Fruit fly (Drosophila melanogaster) whole organism, embryonic: ENCODE results near the gene CG11454.

Source experiments
- BEAF-32 ChIP-seq: fragments of 200-800 bp; sonication (Bioruptor generic); optimal IDR thresholded peaks from 3 replicates; lab custom pipeline; 2017; ENCODE audit warnings: missing biosample characterization, missing genetic modification characterization, mild to moderate bottlenecking, moderate library complexity, missing genetic modification reagents
- Bgb ChIP-seq: fragments of 200-800 bp; sonication (Bioruptor generic); IDR thresholded peaks from 2 replicates; pipeline ENCODE4 v1.3.6; 2022; ENCODE audit warnings: missing biosample characterization, missing genetic modification characterization; ENCODE audit not compliant: partially characterized antibody
- CG12219 ChIP-seq: fragments of 200-800 bp; sonication (Bioruptor generic); optimal IDR thresholded peaks from 3 replicates; lab custom pipeline; 2018; ENCODE audit warnings: missing biosample characterization, mild to moderate bottlenecking, missing genetic modification characterization
- CG13287 ChIP-seq: fragments of 200-800 bp; sonication (Bioruptor generic); IDR thresholded peaks from 2 replicates; pipeline ENCODE4 v1.3.6; 2022; ENCODE audit warnings: missing biosample characterization, missing genetic modification characterization; ENCODE audit not compliant: partially characterized antibody
- CG15514 ChIP-seq: fragments of 200-800 bp; sonication (Bioruptor generic); optimal IDR thresholded peaks from 3 replicates; lab custom pipeline; 2017; ENCODE audit warnings: missing biosample characterization, missing genetic modification characterization, mild to moderate bottlenecking, moderate library complexity, missing genetic modification reagents
- CG1603 ChIP-seq: fragments of 200-800 bp; sonication (Bioruptor generic); optimal IDR thresholded peaks from 2 replicates; lab custom pipeline; 2019; ENCODE audit warnings: missing biosample characterization, mild to moderate bottlenecking, missing genetic modification characterization, moderate library complexity
- CG2116 ChIP-seq: fragments of 200-800 bp; sonication (Bioruptor generic); optimal IDR thresholded peaks from 3 replicates; lab custom pipeline; 2018; ENCODE audit warnings: missing biosample characterization, mild to moderate bottlenecking, missing genetic modification characterization
- CG4617 ChIP-seq: fragments of 200-800 bp; sonication (Bioruptor generic); optimal IDR thresholded peaks from 3 replicates; lab custom pipeline; 2016; ENCODE audit warnings: missing biosample characterization, missing genetic modification characterization, borderline replicate concordance
- CG6272 ChIP-seq: fragments of 200-800 bp; sonication (Bioruptor generic); IDR thresholded peaks from 2 replicates; pipeline ENCODE4 v1.3.6; 2022; ENCODE audit warnings: missing biosample characterization, missing genetic modification characterization
- CG6683 ChIP-seq: fragments of 200-800 bp; sonication (Bioruptor generic); optimal IDR thresholded peaks from 2 replicates; lab custom pipeline; 2017; ENCODE audit warnings: missing biosample characterization, mild to moderate bottlenecking, missing genetic modification characterization, missing genetic modification reagents
- CG6791 ChIP-seq: fragments of 200-800 bp; sonication (Bioruptor generic); IDR thresholded peaks from 3 replicates; pipeline ENCODE4 v1.3.6; 2022; ENCODE audit warnings: missing biosample characterization, missing genetic modification characterization; ENCODE audit not compliant: partially characterized antibody
- CG6813 ChIP-seq: fragments of 200-800 bp; sonication (Bioruptor generic); optimal IDR thresholded peaks from 2 replicates; lab custom pipeline; 2017; ENCODE audit warnings: missing biosample characterization, missing genetic modification characterization, mild to moderate bottlenecking, moderate library complexity, missing genetic modification reagents
- Dll ChIP-seq: fragments of 200-800 bp; sonication (Bioruptor generic); IDR thresholded peaks from 4 replicates; pipeline ENCODE4 v1.3.6; 2022; ENCODE audit warnings: missing biosample characterization, missing genetic modification characterization; ENCODE audit not compliant: partially characterized antibody
- Dp ChIP-seq: fragments of 200-800 bp; sonication (Bioruptor generic); optimal IDR thresholded peaks from 2 replicates; lab custom pipeline; 2018; ENCODE audit warnings: missing biosample characterization, mild to moderate bottlenecking, missing genetic modification characterization, moderate library complexity
- Dref ChIP-seq: fragments of 200-800 bp; sonication (Bioruptor generic); IDR thresholded peaks from 2 replicates; pipeline ENCODE4 v1.3.6; 2022; ENCODE audit warnings: missing biosample characterization, missing genetic modification characterization
- E2f2 ChIP-seq: fragments of 200-800 bp; sonication (Bioruptor generic); IDR thresholded peaks from 2 replicates; pipeline ENCODE4 v1.3.6; 2022; ENCODE audit warnings: missing biosample characterization, missing genetic modification characterization
- Ets97D ChIP-seq: fragments of 200-800 bp; sonication (Bioruptor generic); optimal IDR thresholded peaks from 3 replicates; lab custom pipeline; 2016; ENCODE audit warnings: missing biosample characterization, missing genetic modification characterization
- MBD-R2 ChIP-seq: fragments of 200-800 bp; sonication (Bioruptor generic); IDR thresholded peaks from 2 replicates; pipeline ENCODE4 v1.3.6; 2022; ENCODE audit warnings: missing biosample characterization, missing genetic modification characterization
- MESR4 ChIP-seq: fragments of 200-800 bp; sonication (Bioruptor generic); optimal IDR thresholded peaks from 2 replicates; lab custom pipeline; 2018; ENCODE audit warnings: missing biosample characterization, mild to moderate bottlenecking, missing genetic modification characterization, moderate library complexity
- Scr ChIP-seq: fragments of 200-800 bp; sonication (Bioruptor generic); IDR thresholded peaks from 2 replicates; pipeline ENCODE4 v1.3.6; 2022; ENCODE audit warnings: missing biosample characterization, missing genetic modification characterization; ENCODE audit not compliant: partially characterized antibody
- Sry-δ ChIP-seq: fragments of 200-800 bp; sonication (Bioruptor generic); optimal IDR thresholded peaks from 2 replicates; lab custom pipeline; 2016; ENCODE audit warnings: missing biosample characterization, missing genetic modification characterization
- Vsx1 ChIP-seq: fragments of 200-800 bp; sonication (Bioruptor generic); optimal IDR thresholded peaks from 2 replicates; lab custom pipeline; 2017; ENCODE audit warnings: missing biosample characterization, mild to moderate bottlenecking, missing genetic modification characterization, missing genetic modification reagents
- crp ChIP-seq, 2 experiments: fragments of 200-800 bp; sonication (Bioruptor generic); optimal IDR thresholded peaks; 2 replicates in 1 of 2; 3 replicates in 1 of 2; lab custom pipeline; 2017; ENCODE audit warnings: missing biosample characterization in 2 of 2, missing genetic modification characterization in 2 of 2, mild to moderate bottlenecking in 1 of 2, moderate library complexity in 1 of 2
- cwo ChIP-seq: fragments of 200-800 bp; sonication (Bioruptor generic); optimal IDR thresholded peaks from 3 replicates; lab custom pipeline; 2017; ENCODE audit warnings: missing biosample characterization, missing genetic modification characterization, mild to moderate bottlenecking, moderate library complexity, missing genetic modification reagents
- en ChIP-seq: fragments of 200-800 bp; sonication (Bioruptor generic); optimal IDR thresholded peaks from 2 replicates; lab custom pipeline; 2016; ENCODE audit warnings: missing biosample characterization, missing genetic modification characterization
- fru ChIP-seq: fragments of >200 bp; optimal IDR thresholded peaks from 2 replicates; lab custom pipeline; 2017
- grau ChIP-seq: fragments of 200-800 bp; optimal IDR thresholded peaks from 3 replicates; lab custom pipeline; 2019; ENCODE audit warnings: missing biosample characterization, mild to moderate bottlenecking, missing genetic modification characterization, moderate library complexity
- luna ChIP-seq: fragments of 200-800 bp; sonication (Bioruptor generic); optimal IDR thresholded peaks from 2 replicates; lab custom pipeline; 2016; ENCODE audit warnings: missing biosample characterization, missing genetic modification characterization
- nerfin-2 ChIP-seq: fragments of 200-800 bp; sonication (Bioruptor generic); IDR thresholded peaks from 2 replicates; pipeline ENCODE4 v1.3.6; 2022; ENCODE audit warnings: missing biosample characterization, missing genetic modification characterization; ENCODE audit not compliant: partially characterized antibody
- onecut ChIP-seq: fragments of 200-800 bp; sonication (Bioruptor generic); IDR thresholded peaks from 2 replicates; pipeline ENCODE4 v1.3.6; 2022; ENCODE audit warnings: missing biosample characterization, missing genetic modification characterization
- psq ChIP-seq: fragments of 200-800 bp; sonication (Bioruptor generic); optimal IDR thresholded peaks from 2 replicates; lab custom pipeline; 2017; ENCODE audit warnings: missing biosample characterization, missing genetic modification characterization
- pzg ChIP-seq: fragments of 200-800 bp; sonication (Bioruptor generic); optimal IDR thresholded peaks from 3 replicates; lab custom pipeline; 2018; ENCODE audit warnings: missing biosample characterization, mild to moderate bottlenecking, missing genetic modification characterization, moderate library complexity
- stwl ChIP-seq: fragments of 200-800 bp; sonication (Bioruptor generic); optimal IDR thresholded peaks from 3 replicates; lab custom pipeline; 2018; ENCODE audit warnings: missing biosample characterization, mild to moderate bottlenecking, missing genetic modification characterization, moderate library complexity
- trem ChIP-seq: fragments of 200-800 bp; optimal IDR thresholded peaks from 3 replicates; lab custom pipeline; 2019; ENCODE audit warnings: missing biosample characterization, mild to moderate bottlenecking, missing genetic modification characterization, moderate library complexity
- twi ChIP-seq: fragments of 200-800 bp; optimal IDR thresholded peaks from 2 replicates; lab custom pipeline; 2019; ENCODE audit warnings: missing biosample characterization, mild to moderate bottlenecking, missing genetic modification characterization, moderate library complexity
- unc-4 ChIP-seq: fragments of 200-800 bp; sonication (Bioruptor generic); IDR thresholded peaks from 2 replicates; pipeline ENCODE4 v1.3.6; 2022; ENCODE audit warnings: missing biosample characterization, missing genetic modification characterization; ENCODE audit not compliant: partially characterized antibody
- vnd ChIP-seq: fragments of 200-800 bp; sonication (Bioruptor generic); IDR thresholded peaks from 3 replicates; pipeline ENCODE4 v1.3.6; 2022; ENCODE audit warnings: missing biosample characterization, missing genetic modification characterization; ENCODE audit not compliant: partially characterized antibody

Gene CG11454

dm6 chr2L:102161-102761 is 40.9 kb upstream of the CG11454 start, which contains the start of gene Creld (continued):
- no peak for TF ChIP-seq CG6813 (GFP tag; lab: Kevin White, UChicago)
- TF ChIP-seq fru (lab: Kevin White, UChicago): no peak
- no peak for TF ChIP-seq CG6683
- TF ChIP-seq cwo (GFP tag; lab: Kevin White, UChicago): no peak
- TF ChIP-seq stwl (tag; lab: Kevin White, UChicago): peak; percentile 85
- TF ChIP-seq psq: no peak
- TF ChIP-seq CG12219: no peak

dm6 chr2L:106540-106939 is 36.6 kb upstream of the CG11454 start, which contains the start of the genes Nhe1 and Sam-S:
Gene Nhe1, minus strand, starts transcription at chr2L:106732.
Gene Sam-S, plus strand, starts transcription at chr2L:106903.
- peak; percentile 31 for TF ChIP-seq BEAF-32 (GFP tag; lab: Kevin White, UChicago)
- no peak for TF ChIP-seq en (GFP tag; lab: Kevin White, UChicago)
- peak; percentile 83 for TF ChIP-seq MESR4
- no peak for TF ChIP-seq CG12219
- no peak for TF ChIP-seq CG6272 (GFP tag; lab: Robert Waterston, UW)
- TF ChIP-seq luna: no peak
- peak; percentile 9 for TF ChIP-seq trem (tag; lab: Kevin White, UChicago)
- TF ChIP-seq CG4617 (GFP tag; lab: Kevin White, UChicago): peak; percentile 38
- TF ChIP-seq Dref (GFP tag; lab: Robert Waterston, UW): peak; percentile 55
- TF ChIP-seq grau (tag; lab: Kevin White, UChicago): no peak
- no peak for TF ChIP-seq vnd (GFP tag; lab: Robert Waterston, UW)
- TF ChIP-seq CG2116 (GFP tag; lab: Kevin White, UChicago): peak; percentile 29
- TF ChIP-seq CG6791 (GFP tag; lab: Robert Waterston, UW): 0 out of 3 replicates have a peak, but pooled peaks have one; percentile 27
- TF ChIP-seq Scr (GFP tag; lab: Robert Waterston, UW): peak; percentile 14
- 0 out of 2 replicates have a peak, but pooled peaks have one; percentile 10 for TF ChIP-seq Bgb
- no peak for TF ChIP-seq onecut (GFP tag; lab: Robert Waterston, UW)
- TF ChIP-seq Ets97D (GFP tag; lab: Kevin White, UChicago): peak; percentile 6
- TF ChIP-seq unc-4 (GFP tag; lab: Robert Waterston, UW): 0 out of 2 replicates have a peak, but pooled peaks have one; percentile 35
- TF ChIP-seq MBD-R2 (GFP tag; lab: Robert Waterston, UW): peak; percentile 44; the same call in 1 of the 2 replicates
- peak; percentile 22 for TF ChIP-seq Sry-δ (GFP tag; lab: Kevin White, UChicago)
- TF ChIP-seq pzg (GFP tag; lab: Kevin White, UChicago): peak; percentile 40
- peak; percentile 8 for TF ChIP-seq stwl (tag; lab: Kevin White, UChicago)
- TF ChIP-seq twi (tag; lab: Kevin White, UChicago): peak; percentile 15
- TF ChIP-seq Vsx1: no peak
- 0 out of 2 replicates have a peak, but pooled peaks have one; percentile 39 for TF ChIP-seq nerfin-2 (GFP tag; lab: Robert Waterston, UW)
- peak; percentile 54 for TF ChIP-seq CG13287 (GFP tag; lab: Robert Waterston, UW)
- TF ChIP-seq CG1603 (tag; lab: Kevin White, UChicago): peak; percentile 8
- TF ChIP-seq CG15514 (GFP tag; lab: Kevin White, UChicago): peak; percentile 95
- peak; percentile 43; the same call in 1 of the 4 replicates for TF ChIP-seq Dll (GFP tag; lab: Robert Waterston, UW)
- peak; percentile 83 for TF ChIP-seq Dp (GFP tag; lab: Kevin White, UChicago)
- TF ChIP-seq crp (GFP tag; optimal IDR thresholded peaks at IDR 0.05; lab: Kevin White, UChicago): peak in 1 of 2 experiments; percentile 78
- peak; percentile 89 for TF ChIP-seq E2f2 (GFP tag; lab: Robert Waterston, UW)
